Fruit fly (Drosophila melanogaster): ENCODE results near the gene ringer.

ringer gene

dm6 chr3L:16390793-16391192, 31.6 kb upstream of the ringer start (continued):
- no peak for TF ChIP-seq emc (GFP tag; optimal IDR thresholded peaks at IDR 0.05)
- no peak for TF ChIP-seq unpg (GFP tag; optimal IDR thresholded peaks at IDR 0.05)
- peak; percentile 50 for TF ChIP-seq zen2 (GFP tag; IDR thresholded peaks at IDR 0.05; ENCODE audit: partially characterized antibody)
- TF ChIP-seq hbn (GFP tag; IDR thresholded peaks at IDR 0.05; ENCODE audit: partially characterized antibody): 0 out of 2 replicates have a peak, but pooled peaks have one; percentile 16
- TF ChIP-seq gem (tag; optimal IDR thresholded peaks at IDR 0.05): peak; percentile 4
- no peak for TF ChIP-seq PHDP (tag; optimal IDR thresholded peaks at IDR 0.05)
- TF ChIP-seq ERR (GFP tag; optimal IDR thresholded peaks at IDR 0.05): no peak
- TF ChIP-seq E2f2 (GFP tag; IDR thresholded peaks at IDR 0.05): peak; percentile 88
- no peak for TF ChIP-seq gcm2 (GFP tag; optimal IDR thresholded peaks at IDR 0.05)
- TF ChIP-seq CG15514 (GFP tag; optimal IDR thresholded peaks at IDR 0.05): no peak
- TF ChIP-seq CG10267 (tag; optimal IDR thresholded peaks at IDR 0.05): peak; percentile 86
- 0 out of 2 replicates have a peak, but pooled peaks have one; percentile 11 for TF ChIP-seq CG31441 (GFP tag; IDR thresholded peaks at IDR 0.05)
- peak; percentile 52 for TF ChIP-seq sens (GFP tag)
- peak; percentile 36 for TF ChIP-seq Med (GFP tag)
- peak; percentile 23; the same call in 1 of the 3 replicates for TF ChIP-seq CG14860 (GFP tag; IDR thresholded peaks at IDR 0.05; ENCODE audit: partially characterized antibody)
- TF ChIP-seq oc (tag; optimal IDR thresholded peaks at IDR 0.05): no peak
- TF ChIP-seq CG14667 (GFP tag; IDR thresholded peaks at IDR 0.05): no peak
- peak; percentile 21 for TF ChIP-seq CG14710 (tag; optimal IDR thresholded peaks at IDR 0.05)
- no peak for TF ChIP-seq CG14050 (GFP tag; IDR thresholded peaks at IDR 0.05)
- no peak for TF ChIP-seq CG17359 (tag; optimal IDR thresholded peaks at IDR 0.05)
- TF ChIP-seq nmo (GFP tag; optimal IDR thresholded peaks at IDR 0.05): no peak
- no peak for TF ChIP-seq CG12155 (GFP tag; optimal IDR thresholded peaks at IDR 0.05)
- peak; percentile 5 for TF ChIP-seq CG12391 (tag; optimal IDR thresholded peaks at IDR 0.05)
- no peak for TF ChIP-seq CG5953 (GFP tag; IDR thresholded peaks at IDR 0.05)
- no peak for TF ChIP-seq CG34224 (GFP tag; IDR thresholded peaks at IDR 0.05; ENCODE audit: partially characterized antibody)
- peak; percentile 11 for TF ChIP-seq Blimp-1 (GFP tag; optimal IDR thresholded peaks at IDR 0.05)
- TF ChIP-seq Dp (GFP tag; optimal IDR thresholded peaks at IDR 0.05): peak; percentile 86
- TF ChIP-seq maf-S (GFP tag; optimal IDR thresholded peaks at IDR 0.05): no peak
- TF ChIP-seq CTCF (GFP tag; optimal IDR thresholded peaks at IDR 0.05): no peak
- no peak for TF ChIP-seq CG1024 (GFP tag; IDR thresholded peaks at IDR 0.05)

dm6 chr3L:16388264-16388663, 29.0 kb upstream of the ringer start:
- TF ChIP-seq Med (GFP tag): peak; percentile 74
- peak; percentile 92 for TF ChIP-seq CG18011 (GFP tag; optimal IDR thresholded peaks at IDR 0.05)
- peak; percentile 13; the same call in 1 of the 2 replicates for TF ChIP-seq danr (GFP tag; IDR thresholded peaks at IDR 0.05)

- TF ChIP-seq nmo (GFP tag; optimal IDR thresholded peaks at IDR 0.05): peak; percentile 85
- no peak for TF ChIP-seq D19B (GFP tag; optimal IDR thresholded peaks at IDR 0.05)
- no peak for TF ChIP-seq Meics (GFP tag; optimal IDR thresholded peaks at IDR 0.05)
- peak; percentile 28 for TF ChIP-seq CG4424 (GFP tag; optimal IDR thresholded peaks at IDR 0.05)
- TF ChIP-seq tap (tag; optimal IDR thresholded peaks at IDR 0.05): peak; percentile 22
- peak; percentile 58 for TF ChIP-seq CG12659 (GFP tag; optimal IDR thresholded peaks at IDR 0.05)
- TF ChIP-seq Xbp1 (GFP tag; optimal IDR thresholded peaks at IDR 0.05): peak; percentile 53
- peak; percentile 30; the same call in 1 of the 2 replicates for TF ChIP-seq klu (GFP tag; IDR thresholded peaks at IDR 0.05)
- TF ChIP-seq CG1603 (tag; optimal IDR thresholded peaks at IDR 0.05): peak; percentile 17
- peak; percentile 44; the same call in 1 of the 2 replicates for TF ChIP-seq wdn (GFP tag; IDR thresholded peaks at IDR 0.05)
- TF ChIP-seq CG9215 (GFP tag; IDR thresholded peaks at IDR 0.05): peak; percentile 62
- TF ChIP-seq CG14710 (tag; optimal IDR thresholded peaks at IDR 0.05): peak; percentile 76
- TF ChIP-seq CG18262 (tag; optimal IDR thresholded peaks at IDR 0.05): peak; percentile 50
- TF ChIP-seq CG8944 (GFP tag; optimal IDR thresholded peaks at IDR 0.05): peak; percentile 6
- peak; percentile 13 for TF ChIP-seq Nf-YC (tag; optimal IDR thresholded peaks at IDR 0.05)
- TF ChIP-seq Bteb2 (GFP tag; optimal IDR thresholded peaks at IDR 0.05): peak; percentile 18
- TF ChIP-seq CG1832 (GFP tag; optimal IDR thresholded peaks at IDR 0.05): no peak
- peak; percentile 42 for TF ChIP-seq mam (GFP tag; optimal IDR thresholded peaks at IDR 0.05)
These were observed 26.8 kb upstream of the ringer start, which contains the start of the genes Agpat3 and RAF2 for dm6 chr3L:16385880-16386584. TSS of gene Agpat3 (minus strand) at chr3L:16385957. TSS of gene RAF2 (plus strand) at chr3L:16386327.

All from whole organism, embryonic.